Worm (Caenorhabditis elegans): Measurements from ENCODE around the gene Y38E10A.33.

DNA sequence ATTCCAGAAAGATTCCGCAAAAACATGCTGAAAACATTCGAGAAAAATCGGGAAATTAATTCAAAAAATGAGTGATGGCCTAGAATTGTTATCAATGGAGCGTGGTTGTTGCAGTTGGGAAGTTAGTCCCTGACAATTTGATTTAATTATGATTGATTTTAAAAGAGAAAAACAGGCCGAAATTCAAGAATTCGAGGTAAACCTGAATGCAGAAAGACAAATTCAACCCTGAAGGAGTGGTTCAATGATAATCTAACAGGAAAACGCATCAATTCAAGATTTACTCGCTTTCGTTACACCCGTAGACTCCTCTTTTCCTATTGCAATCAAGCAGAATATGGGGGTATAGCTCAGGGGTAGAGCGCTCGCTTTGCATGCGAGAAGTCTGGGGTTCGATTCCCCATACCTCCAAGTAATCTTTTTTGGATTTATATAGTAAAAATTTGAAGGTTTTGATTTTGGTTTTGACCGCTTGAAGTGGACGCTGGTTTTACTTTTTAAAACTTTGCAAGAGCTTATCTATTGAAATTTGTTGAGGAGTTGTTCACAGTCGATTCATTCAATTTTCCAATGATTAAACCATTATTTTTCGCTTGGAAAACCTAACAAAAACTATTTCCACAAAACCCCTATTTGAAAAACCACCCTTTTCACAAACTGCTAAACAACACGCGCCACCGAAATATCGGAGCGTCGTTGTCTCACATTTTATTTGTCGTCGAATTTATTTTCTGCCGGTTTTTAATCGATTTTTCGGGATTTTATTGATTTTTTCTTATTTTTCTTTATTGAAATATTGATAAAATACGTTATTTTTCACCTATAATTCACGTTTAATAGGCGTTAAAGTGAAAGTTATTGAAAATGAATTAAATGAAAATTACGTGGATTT is 1.2 kb downstream of the Y38E10A.33 start:
- peak; percentile 8 for TF ChIP-seq unc-62 (GFP tag; optimal IDR thresholded peaks at IDR 0.05)
- peak; percentile 36 for TF ChIP-seq lsy-2 (tag; optimal IDR thresholded peaks at IDR 0.05)
- no peak for TF ChIP-seq ztf-11 (tag; optimal IDR thresholded peaks at IDR 0.05)
